Fruit fly (Drosophila melanogaster) Kc167 (cell line): ENCODE measurements around the gene CG34242.

Experiments
- Myc ChIP-seq: fragments of >200 bp; optimal IDR thresholded peaks from 2 replicates; lab custom pipeline; 2017; ENCODE audit warnings: missing external identifiers
- Sin3A ChIP-seq: fragments of >200 bp; optimal IDR thresholded peaks from 2 replicates; lab custom pipeline; 2018; ENCODE audit warnings: missing external identifiers
- h ChIP-seq: fragments of >200 bp; optimal IDR thresholded peaks from 3 replicates; lab custom pipeline; 2018; ENCODE audit warnings: missing external identifiers
- insv ChIP-seq: fragments of >200 bp; optimal IDR thresholded peaks from 3 replicates; lab custom pipeline; 2018; ENCODE audit warnings: missing external identifiers
- psq ChIP-seq: fragments of >200 bp; optimal IDR thresholded peaks from 2 replicates; lab custom pipeline; 2017; ENCODE audit warnings: missing external identifiers
- ttk ChIP-seq: sonication (Bioruptor generic); optimal IDR thresholded peaks from 2 replicates; lab custom pipeline; 2017; ENCODE audit warnings: missing external identifiers

Gene CG34242

dm6 chr3L:12505990-12506389, 27.8 kb upstream of the CG34242 start:
- TF ChIP-seq Sin3A (no peak), Myc (lab: Kevin White, UChicago) (no peak), psq (no peak), ttk (no peak), insv (lab: Kevin White, UChicago) (no peak), h (lab: Kevin White, UChicago) (no peak)

- TF ChIP-seq psq = no peak
- TF ChIP-seq Myc (lab: Kevin White, UChicago) = no peak
- TF ChIP-seq ttk = no peak
- TF ChIP-seq insv (lab: Kevin White, UChicago) = no peak
- no peak for TF ChIP-seq Sin3A
- no peak for TF ChIP-seq h (lab: Kevin White, UChicago)
Measured at dm6 chr3L:12506963-12507552, 26.7 kb upstream of the CG34242 start.

- TF ChIP-seq ttk (no peak), psq (no peak), h (lab: Kevin White, UChicago) (no peak), insv (lab: Kevin White, UChicago) (no peak), Sin3A (no peak), Myc (lab: Kevin White, UChicago) (no peak)
Measured at dm6 chr3L:12507571-12507970, 26.2 kb upstream of the CG34242 start, which contains the start of gene CG10654. Gene CG10654, minus strand, starts transcription at chr3L:12507840.

- TF ChIP-seq Sin3A = no peak
- TF ChIP-seq Myc (lab: Kevin White, UChicago) = no peak
- no peak for TF ChIP-seq ttk
- no peak for TF ChIP-seq h (lab: Kevin White, UChicago)
- TF ChIP-seq insv (lab: Kevin White, UChicago) = no peak
- no peak for TF ChIP-seq psq
Measured at dm6 chr3L:12514762-12515215, 19.0 kb upstream of the CG34242 start, which contains the start of the genes sti and tral. Gene sti, minus strand, starts transcription at chr3L:12514815. Gene tral, plus strand, starts transcription at chr3L:12515059.

- TF ChIP-seq ttk = no peak
- TF ChIP-seq h (lab: Kevin White, UChicago) = no peak
- TF ChIP-seq insv (lab: Kevin White, UChicago) = no peak
- no peak for TF ChIP-seq Sin3A
- TF ChIP-seq Myc (lab: Kevin White, UChicago) = no peak
- no peak for TF ChIP-seq psq
Measured at dm6 chr3L:12515691-12516455, 17.9 kb upstream of the CG34242 start.

- TF ChIP-seq Myc (lab: Kevin White, UChicago) = no peak
Measured at dm6 chr3L:12517443-12518209, 16.2 kb upstream of the CG34242 start.

dm6 chr3L:12519315-12519714, 14.5 kb upstream of the CG34242 start:
- no peak for TF ChIP-seq Sin3A
- no peak for TF ChIP-seq ttk
- TF ChIP-seq psq = no peak
- TF ChIP-seq h (lab: Kevin White, UChicago) = no peak
- TF ChIP-seq Myc (lab: Kevin White, UChicago) = no peak
- TF ChIP-seq insv (lab: Kevin White, UChicago) = no peak

- TF ChIP-seq psq = no peak
- no peak for TF ChIP-seq ttk
- no peak for TF ChIP-seq insv (lab: Kevin White, UChicago)
- TF ChIP-seq h (lab: Kevin White, UChicago) = no peak
- no peak for TF ChIP-seq Myc (lab: Kevin White, UChicago)
- no peak for TF ChIP-seq Sin3A
Measured at dm6 chr3L:12523941-12524340, 9.9 kb upstream of the CG34242 start, which contains the start of the genes ver and Gcn5. Gene ver, plus strand, starts transcription at chr3L:12523987. Gene Gcn5, minus strand, starts transcription at chr3L:12524014.

- TF ChIP-seq psq (no peak), h (lab: Kevin White, UChicago) (no peak), Myc (lab: Kevin White, UChicago) (no peak), insv (lab: Kevin White, UChicago) (no peak), ttk (no peak), Sin3A (no peak)
Measured at dm6 chr3L:12526433-12527113, 7.2 kb upstream of the CG34242 start, which contains the start of gene eIF2beta. Gene eIF2beta, minus strand, starts transcription at chr3L:12526731.

dm6 chr3L:12529431-12530007, 4.3 kb upstream of the CG34242 start:
- no peak for TF ChIP-seq Sin3A

dm6 chr3L:12530044-12530443, 3.8 kb upstream of the CG34242 start, which contains the start of gene nst:
Gene nst, minus strand, starts transcription at chr3L:12530171.
- TF ChIP-seq psq = no peak
- no peak for TF ChIP-seq h (lab: Kevin White, UChicago)
- TF ChIP-seq ttk = no peak
- TF ChIP-seq Myc (lab: Kevin White, UChicago) = no peak
- no peak for TF ChIP-seq insv (lab: Kevin White, UChicago)
- TF ChIP-seq Sin3A = no peak
